Worm (Caenorhabditis elegans) whole organism, mixed stage, embryonic: ENCODE data around the gene clec-29.
A peak's percentile ranks its signal among the peaks of the same experiment; 100 is the strongest.

Experiments used
- bed-3 ChIP-seq: fragments of 200-800 bp; sonication (Bioruptor generic); optimal IDR thresholded peaks from 3 replicates; lab custom pipeline; 2018; ENCODE audit warnings: mild to moderate bottlenecking, missing genetic modification characterization, moderate library complexity, missing compliant biosample characterization
- blmp-1 ChIP-seq: fragments of 150-350 bp; optimal IDR thresholded peaks from 2 replicates; lab custom pipeline; 2014; ENCODE audit warnings: missing biosample characterization, missing genetic modification characterization
- ceh-39 ChIP-seq: fragments of 150-350 bp; optimal IDR thresholded peaks from 2 replicates; lab custom pipeline; 2014; ENCODE audit warnings: missing biosample characterization, missing genetic modification characterization
- ceh-43 ChIP-seq: fragments of 200-800 bp; sonication (Bioruptor generic); optimal IDR thresholded peaks from 2 replicates; lab custom pipeline; 2018; ENCODE audit warnings: mild to moderate bottlenecking, missing genetic modification characterization, moderate library complexity, missing compliant biosample characterization
- ceh-83 ChIP-seq: fragments of 200-800 bp; sonication (Bioruptor generic); optimal IDR thresholded peaks from 2 replicates; lab custom pipeline; 2018; ENCODE audit warnings: mild to moderate bottlenecking, missing genetic modification characterization, missing compliant biosample characterization
- cnd-1 ChIP-seq: fragments of 200-800 bp; sonication (Bioruptor generic); optimal IDR thresholded peaks from 2 replicates; lab custom pipeline; 2018; ENCODE audit warnings: mild to moderate bottlenecking, missing genetic modification characterization, missing compliant biosample characterization
- drap-1 ChIP-seq: fragments of 200-800 bp; sonication (Bioruptor generic); optimal IDR thresholded peaks from 3 replicates; lab custom pipeline; 2018; ENCODE audit warnings: mild to moderate bottlenecking, missing genetic modification characterization, missing compliant biosample characterization
- elt-1 ChIP-seq: sonication (generic microtip); optimal IDR thresholded peaks from 2 replicates; lab custom pipeline; 2017; ENCODE audit warnings: missing genetic modification characterization, mild to moderate bottlenecking, missing compliant biosample characterization, antibody characterized with exemption, moderate library complexity, borderline replicate concordance; ENCODE audit not compliant: insufficient read depth
- elt-3 ChIP-seq: fragments of 150-350 bp; optimal IDR thresholded peaks from 2 replicates; lab custom pipeline; 2014; ENCODE audit warnings: missing biosample characterization, missing genetic modification characterization
- flh-1 ChIP-seq: fragments of 200-800 bp; sonication (Bioruptor generic); optimal IDR thresholded peaks from 2 replicates; lab custom pipeline; 2018; ENCODE audit warnings: mild to moderate bottlenecking, missing genetic modification characterization, moderate library complexity, missing compliant biosample characterization
- ham-2 ChIP-seq: fragments of 200-800 bp; sonication (Bioruptor generic); optimal IDR thresholded peaks from 2 replicates; lab custom pipeline; 2018; ENCODE audit warnings: mild to moderate bottlenecking, missing genetic modification characterization, missing compliant biosample characterization
- hlh-1 ChIP-seq: fragments of 150-350 bp; optimal IDR thresholded peaks from 2 replicates; lab custom pipeline; 2014; ENCODE audit warnings: missing biosample characterization, missing genetic modification reagents, missing genetic modification characterization
- lin-13 ChIP-seq: fragments of 150-350 bp; optimal IDR thresholded peaks from 2 replicates; lab custom pipeline; 2014; ENCODE audit warnings: missing biosample characterization, missing genetic modification characterization
- lin-32 ChIP-seq: fragments of 200-800 bp; sonication (Bioruptor generic); optimal IDR thresholded peaks from 2 replicates; lab custom pipeline; 2018; ENCODE audit warnings: mild to moderate bottlenecking, missing genetic modification characterization, missing compliant biosample characterization
- lsy-2 ChIP-seq: fragments of 150-350 bp; optimal IDR thresholded peaks from 2 replicates; lab custom pipeline; 2014; ENCODE audit warnings: missing biosample characterization, missing genetic modification characterization
- mab-5 ChIP-seq: fragments of 150-350 bp; optimal IDR thresholded peaks from 2 replicates; lab custom pipeline; 2014; ENCODE audit warnings: missing biosample characterization, missing genetic modification characterization
- mls-2 ChIP-seq: sonication (generic microtip); optimal IDR thresholded peaks from 2 replicates; lab custom pipeline; 2016; ENCODE audit warnings: mild to moderate bottlenecking, missing genetic modification characterization, moderate library complexity, missing compliant biosample characterization
- nhr-2 ChIP-seq: fragments of 150-350 bp; optimal IDR thresholded peaks from 2 replicates; lab custom pipeline; 2014; ENCODE audit warnings: missing biosample characterization, missing genetic modification characterization
- nhr-237 ChIP-seq: fragments of 150-350 bp; optimal IDR thresholded peaks from 2 replicates; lab custom pipeline; 2014; ENCODE audit warnings: missing biosample characterization, missing genetic modification characterization
- nhr-28 ChIP-seq: fragments of 150-350 bp; optimal IDR thresholded peaks from 2 replicates; lab custom pipeline; 2014; ENCODE audit warnings: missing biosample characterization, missing genetic modification characterization
- pha-4 ChIP-seq: fragments of 150-350 bp; optimal IDR thresholded peaks from 2 replicates; lab custom pipeline; 2018; ENCODE audit warnings: missing biosample characterization, missing genetic modification reagents, missing genetic modification characterization
- sem-2 ChIP-seq: fragments of 200-800 bp; sonication (Bioruptor generic); optimal IDR thresholded peaks from 2 replicates; lab custom pipeline; 2018; ENCODE audit warnings: mild to moderate bottlenecking, missing genetic modification characterization, missing compliant biosample characterization
- sptf-1 ChIP-seq: sonication (generic microtip); optimal IDR thresholded peaks from 2 replicates; lab custom pipeline; 2017; ENCODE audit warnings: mild to moderate bottlenecking, missing genetic modification characterization, moderate library complexity, missing compliant biosample characterization
- tbx-8 ChIP-seq: fragments of 200-800 bp; sonication (Bioruptor generic); optimal IDR thresholded peaks from 2 replicates; lab custom pipeline; 2018; ENCODE audit warnings: mild to moderate bottlenecking, missing genetic modification characterization, moderate library complexity, missing compliant biosample characterization
- unc-120 ChIP-seq: sonication (generic microtip); optimal IDR thresholded peaks from 2 replicates; lab custom pipeline; 2017; ENCODE audit warnings: missing genetic modification characterization, missing compliant biosample characterization; ENCODE audit not compliant: poor library complexity, severe bottlenecking
- unc-39 ChIP-seq: fragments of 150-350 bp; optimal IDR thresholded peaks from 2 replicates; lab custom pipeline; 2014; ENCODE audit warnings: missing biosample characterization, missing genetic modification characterization
- unc-62 ChIP-seq: fragments of 150-350 bp; optimal IDR thresholded peaks from 2 replicates; lab custom pipeline; 2014; ENCODE audit warnings: missing biosample characterization, missing genetic modification reagents, missing genetic modification characterization
- ztf-11 ChIP-seq: fragments of 150-350 bp; optimal IDR thresholded peaks from 2 replicates; lab custom pipeline; 2014; ENCODE audit warnings: missing biosample characterization, missing genetic modification characterization

The clec-29 gene

DNA sequence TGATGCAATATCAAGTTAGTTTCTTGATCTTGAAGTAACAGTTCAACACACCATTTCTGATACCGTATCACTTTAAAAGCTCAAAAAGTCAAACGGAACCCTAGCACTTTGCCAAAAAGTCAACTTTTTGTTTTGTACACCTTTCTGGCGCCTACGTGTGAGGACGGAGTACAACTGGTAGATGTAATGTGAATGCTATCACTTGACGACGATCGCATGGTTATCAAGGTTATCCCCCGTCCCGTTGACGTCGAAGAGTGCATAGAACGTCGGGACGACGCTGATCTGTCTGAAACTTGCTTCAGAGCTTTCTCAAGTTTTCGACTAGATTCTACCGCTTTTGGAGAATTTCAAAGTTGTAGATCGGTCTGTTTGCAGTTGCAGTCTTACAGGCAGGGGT, 41.0 kb upstream of the clec-29 start:
- no peak for TF ChIP-seq sptf-1 (tag; lab: Kevin White, UChicago)

DNA sequence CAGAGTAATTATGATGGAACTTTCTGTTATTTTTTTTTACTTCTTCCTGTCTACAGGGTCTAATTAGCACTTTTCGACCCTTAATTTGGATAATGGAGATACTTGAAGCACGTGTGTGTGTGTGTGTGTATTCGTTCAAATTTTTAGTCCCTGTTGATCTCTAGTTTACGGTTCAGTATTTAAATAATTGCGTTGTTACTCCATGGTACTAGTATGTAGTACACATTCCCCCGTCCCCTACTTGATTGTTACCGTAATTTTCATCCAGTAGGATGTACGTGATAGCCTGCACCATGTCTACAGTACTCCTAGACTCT, 40.2 kb upstream of the clec-29 start:
- TF ChIP-seq elt-3 (tag; lab: Kevin White, UChicago) (no peak), nhr-2 (tag; lab: Kevin White, UChicago) (no peak), mls-2 (tag; lab: Kevin White, UChicago) (no peak)

DNA sequence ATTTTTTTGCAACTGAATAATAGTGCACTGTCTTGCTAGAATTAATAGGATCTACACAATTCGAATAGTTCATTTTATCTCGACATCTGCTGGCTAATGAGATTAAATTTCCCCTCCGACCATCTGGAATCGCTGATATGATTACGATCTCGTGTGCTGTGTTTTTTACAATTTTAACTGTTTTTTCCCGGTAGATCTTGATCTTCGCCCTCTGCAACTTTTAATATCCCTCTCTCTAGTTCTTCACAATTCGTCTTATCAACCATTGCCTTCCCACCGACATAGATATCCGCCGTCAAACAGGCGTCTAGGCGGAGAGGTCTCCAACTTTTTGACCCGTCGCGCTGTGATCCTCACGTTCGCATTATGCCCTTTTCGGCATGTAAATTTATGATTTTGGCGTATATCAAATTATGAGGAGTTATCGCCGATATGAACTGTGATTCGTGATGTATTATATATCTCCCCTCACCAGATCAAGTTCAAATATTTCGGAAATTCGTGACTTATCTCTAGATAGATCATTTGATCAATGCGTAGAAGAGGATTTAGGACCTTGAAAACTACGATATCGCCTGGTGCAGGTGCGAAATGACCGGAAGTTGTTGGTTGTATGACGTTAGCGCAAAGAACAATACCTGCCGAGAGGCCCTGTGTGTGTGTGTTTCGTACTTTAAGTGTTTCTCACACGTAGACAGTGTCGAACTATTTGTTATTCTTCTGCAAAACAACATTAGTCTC, 39.7 kb upstream of the clec-29 start:
- TF ChIP-seq elt-1 (tag; lab: Kevin White, UChicago) (peak; percentile 24), elt-3 (tag; lab: Kevin White, UChicago) (peak; percentile 70), unc-120 (tag; lab: Kevin White, UChicago) (no peak)
- TF ChIP-seq, all 35 proteins: peak for 2

DNA sequence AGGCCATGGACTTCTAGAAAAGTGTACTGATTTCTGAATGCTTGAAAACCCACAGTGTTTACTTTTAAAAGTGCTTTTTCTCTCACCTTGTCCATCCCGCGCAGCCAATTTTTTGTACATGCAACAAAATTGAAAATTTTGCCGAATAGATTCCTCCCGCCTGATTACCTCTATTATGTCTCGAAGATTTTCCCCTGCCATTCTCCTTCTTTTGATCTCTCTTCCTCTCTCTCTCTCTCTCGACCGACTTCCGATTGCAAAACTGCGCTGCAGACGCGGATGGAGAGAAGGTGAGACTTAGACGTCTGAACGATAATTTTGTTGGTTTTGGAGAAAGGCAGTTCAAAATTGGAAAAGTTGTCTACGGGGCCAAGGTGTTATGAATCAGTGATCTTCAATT, 35.4 kb upstream of the clec-29 start:
- TF ChIP-seq unc-120 (tag; lab: Kevin White, UChicago) (no peak), drap-1 (GFP tag; lab: Kevin White, UChicago) (peak; percentile 39)

DNA sequence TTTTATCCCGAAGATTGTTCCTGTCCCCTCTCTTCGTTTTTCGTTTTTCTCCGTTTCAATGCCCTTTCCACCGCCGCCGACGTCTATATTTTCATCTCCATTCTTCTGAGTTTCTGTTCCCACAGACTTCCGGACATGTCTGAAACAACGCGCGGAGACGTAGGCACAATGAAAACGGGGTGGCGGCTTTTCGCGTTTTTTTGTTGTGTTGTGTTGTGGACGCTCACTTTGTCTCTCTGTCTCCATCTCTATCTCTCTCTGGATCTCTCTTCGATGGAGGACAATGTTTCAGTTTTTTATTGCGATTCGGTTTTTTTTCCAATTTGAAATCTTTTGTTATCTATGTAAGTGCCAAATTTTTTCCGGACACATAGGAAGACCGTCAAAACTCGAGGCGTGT, 20.9 kb upstream of the clec-29 start:
- TF ChIP-seq cnd-1 (tag; lab: Kevin White, UChicago) (no peak), hlh-1 (tag; lab: Kevin White, UChicago) (no peak), lin-32 (GFP tag; lab: Kevin White, UChicago) (no peak), lin-13 (tag; lab: Kevin White, UChicago) (no peak), nhr-2 (tag; lab: Kevin White, UChicago) (no peak), ceh-83 (no peak), unc-39 (tag; lab: Kevin White, UChicago) (no peak), elt-3 (tag; lab: Kevin White, UChicago) (no peak), ceh-43 (no peak), lsy-2 (tag; lab: Kevin White, UChicago) (no peak), unc-120 (tag; lab: Kevin White, UChicago) (no peak), pha-4 (tag; lab: Kevin White, UChicago) (no peak), ztf-11 (tag; lab: Kevin White, UChicago) (no peak), ham-2 (GFP tag; lab: Kevin White, UChicago) (no peak), unc-62 (no peak), nhr-28 (tag; lab: Kevin White, UChicago) (no peak)

DNA sequence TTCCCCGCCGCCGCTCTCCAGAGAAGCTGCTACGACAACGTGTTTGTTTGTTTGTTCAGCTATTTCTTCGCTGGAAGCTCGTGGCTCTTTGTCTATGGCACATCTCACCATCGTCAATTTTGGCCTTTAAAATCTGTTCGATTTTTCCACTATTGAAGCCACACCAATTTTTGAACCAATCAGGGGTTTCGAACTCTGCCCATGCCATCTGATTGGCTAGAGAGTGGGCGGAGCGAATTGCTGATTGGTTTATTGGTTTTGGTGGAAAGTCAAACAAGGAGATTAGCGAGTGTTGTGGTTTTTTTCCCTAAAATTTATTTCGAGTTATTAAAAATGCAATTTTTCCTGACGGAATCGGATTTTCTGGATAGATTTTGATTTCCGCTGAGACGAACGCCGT, 17.2 kb upstream of the clec-29 start:
- no peak for TF ChIP-seq mab-5 (tag; lab: Kevin White, UChicago)
- TF ChIP-seq sem-2 (GFP tag; lab: Kevin White, UChicago) = no peak
- no peak for TF ChIP-seq tbx-8 (GFP tag; lab: Kevin White, UChicago)
- no peak for TF ChIP-seq ceh-83
- TF ChIP-seq unc-62 = no peak
- TF ChIP-seq nhr-237 (tag; lab: Kevin White, UChicago) = no peak
- no peak for TF ChIP-seq ham-2 (GFP tag; lab: Kevin White, UChicago)
- TF ChIP-seq unc-39 (tag; lab: Kevin White, UChicago) = no peak
- TF ChIP-seq pha-4 (tag; lab: Kevin White, UChicago) = no peak
- no peak for TF ChIP-seq nhr-2 (tag; lab: Kevin White, UChicago)
- no peak for TF ChIP-seq drap-1 (GFP tag; lab: Kevin White, UChicago)
- no peak for TF ChIP-seq bed-3
- TF ChIP-seq blmp-1 (tag; lab: Kevin White, UChicago) = no peak
- TF ChIP-seq nhr-28 (tag; lab: Kevin White, UChicago) = no peak
- TF ChIP-seq lin-32 (GFP tag; lab: Kevin White, UChicago) = no peak
- TF ChIP-seq hlh-1 (tag; lab: Kevin White, UChicago) = no peak
- no peak for TF ChIP-seq ceh-39 (tag; lab: Kevin White, UChicago)
- TF ChIP-seq flh-1 (GFP tag; lab: Kevin White, UChicago) = no peak
- no peak for TF ChIP-seq ceh-43
